Fruit fly (Drosophila melanogaster) whole organism, embryonic: Measurements from ENCODE around the gene spdo.

Experiments used
- Atf3 ChIP-seq: fragments of 200-800 bp; sonication (Bioruptor generic); optimal IDR thresholded peaks from 3 replicates; lab custom pipeline; 2016; ENCODE audit warnings: missing biosample characterization, missing genetic modification characterization
- CG11696 ChIP-seq: fragments of 200-800 bp; sonication (Bioruptor generic); IDR thresholded peaks from 2 replicates; pipeline ENCODE4 v1.3.6; 2022; ENCODE audit warnings: missing biosample characterization, missing genetic modification characterization
- CG1792 ChIP-seq: fragments of 200-800 bp; sonication (Bioruptor generic); optimal IDR thresholded peaks from 2 replicates; lab custom pipeline; 2016; ENCODE audit warnings: missing biosample characterization, missing genetic modification characterization
- CG42726 ChIP-seq: fragments of 200-800 bp; sonication (Bioruptor generic); IDR thresholded peaks from 2 replicates; pipeline ENCODE4 v1.3.6; 2022; ENCODE audit warnings: missing biosample characterization, missing genetic modification characterization; ENCODE audit not compliant: partially characterized antibody
- CG4282 ChIP-seq: fragments of 200-800 bp; sonication (Bioruptor generic); optimal IDR thresholded peaks from 2 replicates; lab custom pipeline; 2016; ENCODE audit warnings: missing biosample characterization, missing genetic modification characterization
- CG8924 ChIP-seq: fragments of 200-800 bp; optimal IDR thresholded peaks from 3 replicates; lab custom pipeline; 2019; ENCODE audit warnings: missing biosample characterization, mild to moderate bottlenecking, missing genetic modification characterization, moderate library complexity
- CG9215 ChIP-seq: fragments of 200-800 bp; sonication (Bioruptor generic); IDR thresholded peaks from 2 replicates; pipeline ENCODE4 v1.3.6; 2022; ENCODE audit warnings: missing biosample characterization, missing genetic modification characterization
- CHES-1-like ChIP-seq: fragments of 200-800 bp; sonication (Bioruptor generic); optimal IDR thresholded peaks from 2 replicates; lab custom pipeline; 2016; ENCODE audit warnings: missing biosample characterization, missing genetic modification characterization
- Camta ChIP-seq: fragments of 200-800 bp; sonication (Bioruptor generic); optimal IDR thresholded peaks from 2 replicates; lab custom pipeline; 2016; ENCODE audit warnings: missing biosample characterization, missing genetic modification characterization
- Dp ChIP-seq: fragments of 200-800 bp; sonication (Bioruptor generic); optimal IDR thresholded peaks from 2 replicates; lab custom pipeline; 2018; ENCODE audit warnings: missing biosample characterization, mild to moderate bottlenecking, missing genetic modification characterization, moderate library complexity
- E2f2 ChIP-seq: fragments of 200-800 bp; sonication (Bioruptor generic); IDR thresholded peaks from 2 replicates; pipeline ENCODE4 v1.3.6; 2022; ENCODE audit warnings: missing biosample characterization, missing genetic modification characterization
- Ets65A ChIP-seq: fragments of 200-800 bp; sonication (Bioruptor generic); peaks from one replicate; lab custom pipeline; 2016; ENCODE audit warnings: missing biosample characterization, missing genetic modification characterization
- GATAe ChIP-seq: fragments of 200-800 bp; sonication (Bioruptor generic); conservative IDR thresholded peaks from 2 replicates; pipeline ENCODE4 v1.3.6; 2022; ENCODE audit warnings: missing biosample characterization, missing genetic modification characterization
- Gug ChIP-seq: fragments of 200-800 bp; sonication (Bioruptor generic); IDR thresholded peaks from 4 replicates; pipeline ENCODE4 v1.3.6; 2022; ENCODE audit warnings: missing biosample characterization, missing genetic modification characterization
- Hey ChIP-seq: fragments of 200-800 bp; sonication (Bioruptor generic); optimal IDR thresholded peaks from 3 replicates; lab custom pipeline; 2018; ENCODE audit warnings: missing biosample characterization, mild to moderate bottlenecking, missing genetic modification characterization
- Hr78 ChIP-seq, 2 experiments: fragments of 200-800 bp in 1 of 2; fragments of >200 bp in 1 of 2; sonication (Bioruptor generic) in 1 of 2; optimal IDR thresholded peaks; 2 replicates each; lab custom pipeline; 2017 to 2019; ENCODE audit warnings: missing biosample characterization in 2 of 2, missing genetic modification characterization in 2 of 2, mild to moderate bottlenecking in 1 of 2, moderate library complexity in 1 of 2
- Max ChIP-seq: fragments of 200-800 bp; sonication (Bioruptor generic); optimal IDR thresholded peaks from 2 replicates; lab custom pipeline; 2016; ENCODE audit warnings: missing biosample characterization, mild to moderate bottlenecking, missing genetic modification characterization
- Poxn ChIP-seq: fragments of 200-800 bp; sonication (Bioruptor generic); IDR thresholded peaks from 2 replicates; pipeline ENCODE4 v1.3.6; 2022; ENCODE audit warnings: missing biosample characterization, missing genetic modification characterization
- Rx ChIP-seq: fragments of 200-800 bp; sonication (Bioruptor generic); IDR thresholded peaks from 2 replicates; pipeline ENCODE4 v1.3.6; 2022; ENCODE audit warnings: missing biosample characterization, missing genetic modification characterization
- Vsx1 ChIP-seq: fragments of 200-800 bp; sonication (Bioruptor generic); optimal IDR thresholded peaks from 2 replicates; lab custom pipeline; 2017; ENCODE audit warnings: missing biosample characterization, mild to moderate bottlenecking, missing genetic modification characterization, missing genetic modification reagents
- chinmo ChIP-seq: fragments of 200-800 bp; sonication (Bioruptor generic); IDR thresholded peaks from 4 replicates; pipeline ENCODE4 v1.3.6; 2022; ENCODE audit warnings: missing biosample characterization, missing genetic modification characterization; ENCODE audit not compliant: partially characterized antibody
- cwo ChIP-seq: fragments of 200-800 bp; sonication (Bioruptor generic); optimal IDR thresholded peaks from 3 replicates; lab custom pipeline; 2017; ENCODE audit warnings: missing biosample characterization, missing genetic modification characterization, mild to moderate bottlenecking, moderate library complexity, missing genetic modification reagents
- dati ChIP-seq: fragments of 200-800 bp; sonication (Bioruptor generic); IDR thresholded peaks from 2 replicates; pipeline ENCODE4 v1.3.6; 2022; ENCODE audit warnings: missing biosample characterization, missing genetic modification characterization
- exex ChIP-seq: fragments of 200-800 bp; sonication (Bioruptor generic); optimal IDR thresholded peaks from 4 replicates; lab custom pipeline; 2018; ENCODE audit warnings: missing biosample characterization, mild to moderate bottlenecking, missing genetic modification characterization, moderate library complexity
- grn ChIP-seq: fragments of 200-800 bp; sonication (Bioruptor generic); optimal IDR thresholded peaks from 3 replicates; lab custom pipeline; 2017; ENCODE audit warnings: missing biosample characterization, missing genetic modification characterization
- ham ChIP-seq: fragments of 200-800 bp; sonication (Bioruptor generic); IDR thresholded peaks from 2 replicates; pipeline ENCODE4 v1.3.6; 2022; ENCODE audit warnings: missing biosample characterization, missing genetic modification characterization
- ind ChIP-seq: fragments of 200-800 bp; sonication (Bioruptor generic); optimal IDR thresholded peaks from 3 replicates; lab custom pipeline; 2016; ENCODE audit warnings: missing biosample characterization, missing genetic modification characterization
- jumu ChIP-seq: fragments of 200-800 bp; sonication (Bioruptor generic); optimal IDR thresholded peaks from 3 replicates; lab custom pipeline; 2016; ENCODE audit warnings: missing biosample characterization, missing genetic modification characterization
- lbe ChIP-seq: fragments of 200-800 bp; sonication (Bioruptor generic); optimal IDR thresholded peaks from 2 replicates; lab custom pipeline; 2016; ENCODE audit warnings: missing biosample characterization, mild to moderate bottlenecking, missing genetic modification characterization
- lmd ChIP-seq: fragments of 200-800 bp; sonication (Bioruptor generic); IDR thresholded peaks from 2 replicates; pipeline ENCODE4 v1.3.6; 2022; ENCODE audit warnings: missing biosample characterization, missing genetic modification characterization
- mirr ChIP-seq: fragments of 200-800 bp; sonication (Bioruptor generic); optimal IDR thresholded peaks from 3 replicates; lab custom pipeline; 2018; ENCODE audit warnings: missing biosample characterization, mild to moderate bottlenecking, missing genetic modification characterization
- org-1 ChIP-seq: fragments of 200-800 bp; sonication (Bioruptor generic); optimal IDR thresholded peaks from 2 replicates; lab custom pipeline; 2017; ENCODE audit warnings: missing biosample characterization, missing genetic modification characterization
- ro ChIP-seq: fragments of 200-800 bp; sonication (Bioruptor generic); IDR thresholded peaks from 2 replicates; pipeline ENCODE4 v1.3.6; 2022; ENCODE audit warnings: missing biosample characterization, missing genetic modification characterization
- run ChIP-seq: fragments of 200-800 bp; sonication (Bioruptor generic); optimal IDR thresholded peaks from 3 replicates; lab custom pipeline; 2018; ENCODE audit warnings: missing biosample characterization, mild to moderate bottlenecking, missing genetic modification characterization
- sens-2 ChIP-seq: fragments of 200-800 bp; sonication (Bioruptor generic); IDR thresholded peaks from 2 replicates; pipeline ENCODE4 v1.3.6; 2022; ENCODE audit warnings: missing biosample characterization, missing genetic modification characterization
- sob ChIP-seq: fragments of 200-800 bp; sonication (Bioruptor generic); IDR thresholded peaks from 2 replicates; pipeline ENCODE4 v1.3.6; 2022; ENCODE audit warnings: missing biosample characterization, missing genetic modification characterization
- sug ChIP-seq: fragments of 200-800 bp; optimal IDR thresholded peaks from 2 replicates; lab custom pipeline; 2019; ENCODE audit warnings: missing biosample characterization, mild to moderate bottlenecking, missing genetic modification characterization, moderate library complexity
- tna ChIP-seq: fragments of 200-800 bp; sonication (Bioruptor generic); IDR thresholded peaks from 2 replicates; pipeline ENCODE4 v1.3.6; 2022; ENCODE audit warnings: missing biosample characterization, missing genetic modification characterization; ENCODE audit not compliant: partially characterized antibody
- toy ChIP-seq: fragments of 200-800 bp; sonication (Bioruptor generic); IDR thresholded peaks from 2 replicates; pipeline ENCODE4 v1.3.6; 2022; ENCODE audit warnings: missing biosample characterization, missing genetic modification characterization
- wor ChIP-seq: fragments of 200-800 bp; sonication (Bioruptor generic); IDR thresholded peaks from 2 replicates; pipeline ENCODE4 v1.3.6; 2022; ENCODE audit warnings: missing biosample characterization, missing genetic modification characterization
- zf30C ChIP-seq: fragments of 200-800 bp; sonication (Bioruptor generic); optimal IDR thresholded peaks from 3 replicates; lab custom pipeline; 2018; ENCODE audit warnings: missing biosample characterization, mild to moderate bottlenecking, missing genetic modification characterization

spdo gene

DNA sequence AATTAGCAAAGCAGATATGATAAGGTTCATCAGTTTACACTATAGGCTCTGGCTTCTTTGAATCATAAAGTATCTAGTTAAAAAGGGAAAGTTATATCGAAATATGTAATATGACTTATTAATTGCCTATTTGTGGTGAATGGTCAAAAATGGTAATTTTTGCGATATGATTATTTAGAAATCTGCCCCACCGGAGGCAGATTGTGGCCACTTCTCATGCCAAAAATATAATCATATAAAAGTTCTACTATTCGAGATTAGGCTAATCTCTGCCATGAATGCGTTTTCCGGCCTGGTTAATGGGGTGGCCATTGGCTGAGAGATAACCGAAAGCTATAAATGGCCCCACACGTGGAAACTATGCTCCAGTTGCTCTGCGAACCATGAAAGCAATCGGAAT is 48.0 kb upstream of the spdo start, which contains the start of gene CG15533:
Gene CG15533, plus strand, starts transcription at position 362 of the 400 bp plus-strand sequence.
- peak; percentile 88 for TF ChIP-seq exex (tag; lab: Kevin White, UChicago)
- TF ChIP-seq sug (tag; lab: Kevin White, UChicago), result peak; percentile 94
- TF ChIP-seq Ets65A (GFP tag; lab: Kevin White, UChicago), result peak; percentile 52
- no peak for TF ChIP-seq tna (GFP tag; lab: Robert Waterston, UW)
- peak; percentile 2 for TF ChIP-seq cwo (GFP tag; lab: Kevin White, UChicago)

dm6 chr3R:30431258-30432114 is 45.0 kb upstream of the spdo start, which contains the start of gene CG15534:
TSS of gene CG15534 (plus strand) at chr3R:30432064.
- peak; percentile 42 for TF ChIP-seq sug (tag; lab: Kevin White, UChicago)
- peak; percentile 42 for TF ChIP-seq grn (GFP tag; lab: Kevin White, UChicago)
- TF ChIP-seq exex (tag; lab: Kevin White, UChicago), result peak; percentile 96
- TF ChIP-seq Hey (tag; lab: Kevin White, UChicago), result peak; percentile 65
- no peak for TF ChIP-seq Atf3
- no peak for TF ChIP-seq CG42726 (GFP tag; lab: Robert Waterston, UW)
- TF ChIP-seq cwo (GFP tag; lab: Kevin White, UChicago), result peak; percentile 91
- peak; percentile 91 for TF ChIP-seq Vsx1 (GFP tag; lab: Kevin White, UChicago)
- TF ChIP-seq, all 482 proteins: peak for 6

DNA sequence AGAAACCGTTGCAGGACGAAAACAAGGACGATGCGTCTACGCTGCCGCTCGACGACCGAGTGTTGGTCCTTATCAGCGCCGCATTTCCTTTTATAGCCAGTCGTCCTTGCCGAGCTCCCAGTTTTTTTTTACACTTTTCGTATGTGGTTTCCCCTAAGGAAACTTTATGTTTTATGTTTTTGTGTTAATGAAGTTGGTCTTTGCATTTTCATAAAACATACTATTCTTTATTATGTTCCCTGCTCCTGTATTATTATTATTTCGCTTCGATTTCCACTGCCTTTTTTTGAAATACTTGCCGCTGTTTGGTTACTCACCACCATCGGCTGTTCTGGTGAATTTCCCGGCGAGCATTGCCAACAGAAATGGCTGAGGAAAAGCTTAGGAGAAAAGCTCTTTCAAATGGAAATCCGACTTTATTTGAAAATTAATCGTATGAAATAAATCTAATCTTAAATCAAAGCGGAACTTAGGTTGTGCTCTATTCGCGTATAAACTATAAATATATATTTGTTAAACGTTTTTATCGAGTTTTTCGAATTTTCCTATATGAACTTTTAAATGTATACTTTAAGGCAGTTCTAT is 32.8 kb upstream of the spdo start, which contains the start of gene CG15537:
Gene CG15537, minus strand, starts transcription at position 51 of the 585 bp plus-strand sequence.
- TF ChIP-seq Dp (GFP tag; lab: Kevin White, UChicago) (peak; percentile 58), E2f2 (peak; percentile 49; the same call in 1 of the 2 replicates), zf30C (no peak), org-1 (no peak), CG4282 (GFP tag; lab: Kevin White, UChicago) (no peak), CG9215 (GFP tag; lab: Robert Waterston, UW) (peak; percentile 44; the same call in 1 of the 2 replicates), CG11696 (GFP tag; lab: Robert Waterston, UW) (no peak), jumu (no peak), toy (GFP tag; lab: Robert Waterston, UW) (no peak), ham (GFP tag; lab: Robert Waterston, UW) (no peak), ind (GFP tag; lab: Kevin White, UChicago) (no peak)
- TF ChIP-seq, all 482 proteins: peak for 3

DNA sequence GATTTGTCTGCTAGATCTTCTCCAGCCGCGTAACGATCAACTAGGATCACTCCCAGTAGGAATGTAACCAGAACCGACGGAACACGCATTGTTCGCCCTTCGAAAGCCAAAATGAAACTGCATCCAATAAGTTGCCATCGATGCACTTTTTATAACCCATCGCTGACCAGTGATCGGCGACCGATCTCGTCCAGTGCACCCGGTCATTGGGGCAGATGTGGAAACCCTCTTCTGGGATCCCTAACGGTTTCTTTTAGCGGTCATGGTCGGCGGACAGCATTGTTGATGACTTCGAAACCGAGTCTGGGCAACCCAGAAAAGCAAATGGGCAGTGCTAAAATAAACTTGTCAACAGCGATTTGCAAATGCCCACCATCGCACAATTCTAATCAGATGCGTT is 31.5 kb upstream of the spdo start, which contains the start of gene Osi23:
Gene Osi23, minus strand, starts transcription at position 101 of the 400 bp plus-strand sequence.
- TF ChIP-seq CG1792 (GFP tag; lab: Kevin White, UChicago) (no peak), ro (GFP tag; lab: Robert Waterston, UW) (no peak), Max (no peak)

dm6 chr3R:30449446-30449845 is 27.0 kb upstream of the spdo start:
- TF ChIP-seq Camta (GFP tag; lab: Kevin White, UChicago), result no peak
- no peak for TF ChIP-seq dati (GFP tag; lab: Robert Waterston, UW)
- peak; percentile 54; the same call in 1 of the 2 replicates for TF ChIP-seq GATAe (GFP tag; lab: Robert Waterston, UW)
- peak; percentile 61; the same call in 2 of the 4 replicates for TF ChIP-seq chinmo (GFP tag; lab: Robert Waterston, UW)
- TF ChIP-seq CHES-1-like (GFP tag; lab: Kevin White, UChicago), result no peak
- no peak for TF ChIP-seq wor
- no peak for TF ChIP-seq Rx (GFP tag; lab: Robert Waterston, UW)
- TF ChIP-seq Poxn (GFP tag; lab: Robert Waterston, UW), result no peak
- TF ChIP-seq CG8924, result no peak
- peak; percentile 8 for TF ChIP-seq cwo (GFP tag; lab: Kevin White, UChicago)
- peak; percentile 70 for TF ChIP-seq run (tag; lab: Kevin White, UChicago)
- TF ChIP-seq Gug, result no peak
- peak in 1 of 2 experiments; percentile 94 for TF ChIP-seq Hr78 (GFP tag; optimal IDR thresholded peaks at IDR 0.05; lab: Kevin White, UChicago)
- peak; percentile 78 for TF ChIP-seq mirr (GFP tag; lab: Kevin White, UChicago)
- no peak for TF ChIP-seq sob (GFP tag; lab: Robert Waterston, UW)
- no peak for TF ChIP-seq lmd (GFP tag; lab: Robert Waterston, UW)
- no peak for TF ChIP-seq lbe
- peak; percentile 83 for TF ChIP-seq sens-2 (GFP tag; lab: Robert Waterston, UW)
